Worm (Caenorhabditis elegans) whole organism, L1 larva: ENCODE data around the gene acr-15.

ENCODE experiments used
- ceh-63 ChIP-seq: fragments of 200-800 bp; sonication (Bioruptor generic); optimal IDR thresholded peaks from 2 replicates; lab custom pipeline; 2018; ENCODE audit warnings: mild to moderate bottlenecking, missing genetic modification characterization, missing compliant biosample characterization
- egl-13 ChIP-seq: sonication (generic microtip); optimal IDR thresholded peaks from 2 replicates; lab custom pipeline; 2016; ENCODE audit warnings: missing genotype, missing genetic modification reagents, missing genetic modification characterization, missing compliant biosample characterization
- lsy-2 ChIP-seq, 2 experiments: fragments of 150-350 bp; optimal IDR thresholded peaks; 2 replicates each; lab custom pipeline; 2014; ENCODE audit warnings: missing biosample characterization in 2 of 2, missing genetic modification characterization in 2 of 2
- mdl-1 ChIP-seq, 2 experiments: fragments of 150-350 bp; optimal IDR thresholded peaks; 2 replicates each; lab custom pipeline; 2014 to 2017; ENCODE audit warnings: missing biosample characterization in 2 of 2, missing genetic modification characterization in 2 of 2, inconsistent platforms in 1 of 2
- nhr-12 ChIP-seq: sonication (generic microtip); optimal IDR thresholded peaks from 2 replicates; lab custom pipeline; 2017; ENCODE audit warnings: missing biosample characterization, missing genetic modification characterization
- nhr-28 ChIP-seq: fragments of 150-350 bp; optimal IDR thresholded peaks from 2 replicates; lab custom pipeline; 2014; ENCODE audit warnings: missing biosample characterization, missing genetic modification characterization
- sup-37 ChIP-seq: fragments of 200-800 bp; sonication (Bioruptor generic); optimal IDR thresholded peaks from 2 replicates; lab custom pipeline; 2018; ENCODE audit warnings: mild to moderate bottlenecking, missing genetic modification characterization, missing compliant biosample characterization
- tbx-2 ChIP-seq: sonication (generic microtip); optimal IDR thresholded peaks from 2 replicates; lab custom pipeline; 2016; ENCODE audit warnings: missing genetic modification characterization, missing compliant biosample characterization

DNA sequence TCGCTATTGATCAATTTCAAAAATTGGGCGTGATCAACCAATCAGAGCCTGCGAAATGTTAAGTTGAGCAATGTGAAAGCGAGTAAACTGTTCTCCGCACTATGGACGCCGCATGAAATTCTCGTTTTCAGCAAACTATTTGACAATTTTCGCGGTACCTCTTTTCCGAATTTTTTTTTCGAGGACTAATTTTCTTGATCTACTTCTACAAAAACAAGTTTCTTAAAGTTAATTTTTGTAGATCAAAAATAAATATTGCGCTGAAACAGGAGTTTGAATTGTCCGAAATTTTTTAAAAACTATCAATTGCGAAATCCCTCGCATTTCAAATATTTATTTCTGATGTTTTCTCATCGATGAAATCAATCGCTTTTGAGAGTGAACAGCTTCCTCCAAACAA lies 34.8 kb upstream of the acr-15 start:
- no peak for TF ChIP-seq sup-37 (GFP tag; lab: Kevin White, UChicago)
- TF ChIP-seq egl-13 (tag; lab: Kevin White, UChicago) = no peak
- TF ChIP-seq tbx-2 (tag; lab: Kevin White, UChicago) = no peak
- TF ChIP-seq nhr-12 (tag; lab: Kevin White, UChicago) = no peak
- no peak for TF ChIP-seq nhr-28
- no peak for TF ChIP-seq lsy-2 (tag; optimal IDR thresholded peaks at IDR 0.05; lab: Kevin White, UChicago)
- no peak for TF ChIP-seq ceh-63 (GFP tag; lab: Kevin White, UChicago)
- no peak for TF ChIP-seq mdl-1 (tag; optimal IDR thresholded peaks at IDR 0.05; lab: Kevin White, UChicago)
